Fruit fly (Drosophila melanogaster) whole organism, embryonic: ENCODE results near the gene CG13250.

ENCODE experiments used
- Blimp-1 ChIP-seq: fragments of 200-800 bp; sonication (Bioruptor generic); optimal IDR thresholded peaks from 3 replicates; lab custom pipeline; 2018; ENCODE audit warnings: missing biosample characterization, missing genetic modification characterization, mild to moderate bottlenecking, moderate library complexity, missing genetic modification reagents
- C15 ChIP-seq: fragments of 200-800 bp; sonication (Bioruptor generic); IDR thresholded peaks from 3 replicates; pipeline ENCODE4 v1.3.6; 2022; ENCODE audit warnings: missing biosample characterization, missing genetic modification characterization
- CG10267 ChIP-seq: fragments of 200-800 bp; sonication (Bioruptor generic); optimal IDR thresholded peaks from 2 replicates; lab custom pipeline; 2018; ENCODE audit warnings: missing biosample characterization, mild to moderate bottlenecking, missing genetic modification characterization, moderate library complexity
- CG10274 ChIP-seq: fragments of 200-800 bp; sonication (Bioruptor generic); optimal IDR thresholded peaks from 3 replicates; lab custom pipeline; 2017; ENCODE audit warnings: missing biosample characterization, mild to moderate bottlenecking, missing genetic modification characterization
- CG1233 ChIP-seq: fragments of 200-800 bp; sonication (Bioruptor generic); optimal IDR thresholded peaks from 4 replicates; lab custom pipeline; 2018; ENCODE audit warnings: missing biosample characterization, mild to moderate bottlenecking, missing genetic modification characterization
- CG12769 ChIP-seq: fragments of 200-800 bp; sonication (Bioruptor generic); optimal IDR thresholded peaks from 2 replicates; lab custom pipeline; 2019; ENCODE audit warnings: missing biosample characterization, mild to moderate bottlenecking, missing genetic modification characterization, moderate library complexity
- CG1792 ChIP-seq: fragments of 200-800 bp; sonication (Bioruptor generic); optimal IDR thresholded peaks from 2 replicates; lab custom pipeline; 2016; ENCODE audit warnings: missing biosample characterization, missing genetic modification characterization
- CG1832 ChIP-seq: fragments of 200-800 bp; sonication (Bioruptor generic); optimal IDR thresholded peaks from 2 replicates; lab custom pipeline; 2017; ENCODE audit warnings: missing biosample characterization, mild to moderate bottlenecking, missing genetic modification characterization, inconsistent platforms
- CG32767 ChIP-seq: fragments of 200-800 bp; sonication (Bioruptor generic); IDR thresholded peaks from 2 replicates; pipeline ENCODE4 v1.3.6; 2022; ENCODE audit warnings: missing biosample characterization, missing genetic modification characterization
- CG32772 ChIP-seq: fragments of 200-800 bp; sonication (Bioruptor generic); IDR thresholded peaks from 2 replicates; pipeline ENCODE4 v1.3.6; 2022; ENCODE audit warnings: missing biosample characterization, missing genetic modification characterization
- CG3281 ChIP-seq: fragments of 200-800 bp; sonication (Bioruptor generic); optimal IDR thresholded peaks from 3 replicates; lab custom pipeline; 2017; ENCODE audit warnings: missing biosample characterization, mild to moderate bottlenecking, missing genetic modification characterization
- CG34422 ChIP-seq: fragments of 200-800 bp; sonication (Bioruptor generic); IDR thresholded peaks from 3 replicates; pipeline ENCODE4 v1.3.6; 2022; ENCODE audit warnings: missing biosample characterization, missing genetic modification characterization
- CG42726 ChIP-seq: fragments of 200-800 bp; sonication (Bioruptor generic); IDR thresholded peaks from 2 replicates; pipeline ENCODE4 v1.3.6; 2022; ENCODE audit warnings: missing biosample characterization, missing genetic modification characterization; ENCODE audit not compliant: partially characterized antibody
- CG4424 ChIP-seq: fragments of 200-800 bp; sonication (Bioruptor generic); optimal IDR thresholded peaks from 3 replicates; lab custom pipeline; 2016; ENCODE audit warnings: missing biosample characterization, missing genetic modification characterization
- CG4617 ChIP-seq: fragments of 200-800 bp; sonication (Bioruptor generic); optimal IDR thresholded peaks from 3 replicates; lab custom pipeline; 2016; ENCODE audit warnings: missing biosample characterization, missing genetic modification characterization, borderline replicate concordance
- CG7357 ChIP-seq: fragments of 200-800 bp; sonication (Bioruptor generic); IDR thresholded peaks from 3 replicates; pipeline ENCODE4 v1.3.6; 2022; ENCODE audit warnings: missing biosample characterization, missing genetic modification characterization
- CG7556 ChIP-seq: fragments of 200-800 bp; sonication (Bioruptor generic); optimal IDR thresholded peaks from 2 replicates; lab custom pipeline; 2017; ENCODE audit warnings: missing biosample characterization, mild to moderate bottlenecking, missing genetic modification characterization
- CG8089 ChIP-seq: fragments of 200-800 bp; sonication (Bioruptor generic); optimal IDR thresholded peaks from 3 replicates; lab custom pipeline; 2016; ENCODE audit warnings: missing biosample characterization, missing genetic modification characterization
- CG8388 ChIP-seq: fragments of 200-800 bp; sonication (Bioruptor generic); optimal IDR thresholded peaks from 2 replicates; lab custom pipeline; 2019; ENCODE audit warnings: missing biosample characterization, mild to moderate bottlenecking, missing genetic modification characterization, moderate library complexity
- CG9727 ChIP-seq: fragments of 200-800 bp; sonication (Bioruptor generic); optimal IDR thresholded peaks from 3 replicates; lab custom pipeline; 2017; ENCODE audit warnings: missing biosample characterization, mild to moderate bottlenecking, missing genetic modification characterization
- Camta ChIP-seq: fragments of 200-800 bp; sonication (Bioruptor generic); optimal IDR thresholded peaks from 2 replicates; lab custom pipeline; 2016; ENCODE audit warnings: missing biosample characterization, missing genetic modification characterization
- CkIIα-i1 ChIP-seq: fragments of 200-800 bp; sonication (Bioruptor generic); IDR thresholded peaks from 2 replicates; pipeline ENCODE4 v1.3.6; 2022; ENCODE audit warnings: missing biosample characterization, missing genetic modification characterization
- D ChIP-seq, 2 experiments: fragments of 200-800 bp in 1 of 2; fragments of >200 bp in 1 of 2; sonication (Bioruptor generic) in 1 of 2; optimal IDR thresholded peaks; 2 replicates in 1 of 2; 3 replicates in 1 of 2; lab custom pipeline; 2017; ENCODE audit warnings: mild to moderate bottlenecking in 1 of 2, missing biosample characterization in 1 of 2, missing genetic modification characterization in 1 of 2, missing genetic modification reagents in 1 of 2
- Deaf1 ChIP-seq: fragments of 200-800 bp; optimal IDR thresholded peaks from 3 replicates; lab custom pipeline; 2019; ENCODE audit warnings: missing biosample characterization, mild to moderate bottlenecking, missing genetic modification characterization, moderate library complexity
- Dfd ChIP-seq, 2 experiments: fragments of >200 bp; optimal IDR thresholded peaks; 2 replicates each; lab custom pipeline; 2017; ENCODE audit warnings: missing biosample characterization in 2 of 2, missing genetic modification characterization in 2 of 2
- Dp ChIP-seq: fragments of 200-800 bp; sonication (Bioruptor generic); optimal IDR thresholded peaks from 2 replicates; lab custom pipeline; 2018; ENCODE audit warnings: missing biosample characterization, mild to moderate bottlenecking, missing genetic modification characterization, moderate library complexity
- GATAe ChIP-seq: fragments of 200-800 bp; sonication (Bioruptor generic); conservative IDR thresholded peaks from 2 replicates; pipeline ENCODE4 v1.3.6; 2022; ENCODE audit warnings: missing biosample characterization, missing genetic modification characterization
- Gsc ChIP-seq: fragments of 200-800 bp; sonication (Bioruptor generic); IDR thresholded peaks from 2 replicates; pipeline ENCODE4 v1.3.6; 2022; ENCODE audit warnings: missing biosample characterization, missing genetic modification characterization
- HHEX ChIP-seq: fragments of 200-800 bp; sonication (Bioruptor generic); optimal IDR thresholded peaks from 3 replicates; lab custom pipeline; 2017; ENCODE audit warnings: missing biosample characterization, mild to moderate bottlenecking, missing genetic modification characterization, missing genetic modification reagents
- Hand ChIP-seq: fragments of 200-800 bp; sonication (Bioruptor generic); optimal IDR thresholded peaks from 2 replicates; lab custom pipeline; 2017; ENCODE audit warnings: mild to moderate bottlenecking, missing biosample characterization, missing genetic modification reagents, missing genetic modification characterization
- HmgZ ChIP-seq: fragments of 200-800 bp; sonication (Bioruptor generic); optimal IDR thresholded peaks from 2 replicates; lab custom pipeline; 2018; ENCODE audit warnings: missing biosample characterization, mild to moderate bottlenecking, missing genetic modification characterization
- Lim3 ChIP-seq: fragments of 200-800 bp; sonication (Bioruptor generic); IDR thresholded peaks from 2 replicates; pipeline ENCODE4 v1.3.6; 2022; ENCODE audit warnings: missing biosample characterization, missing genetic modification characterization
- Rfx ChIP-seq: fragments of 200-800 bp; sonication (Bioruptor generic); IDR thresholded peaks from 2 replicates; pipeline ENCODE4 v1.3.6; 2022; ENCODE audit warnings: missing biosample characterization, missing genetic modification characterization
- crol ChIP-seq: fragments of 200-800 bp; sonication (Bioruptor generic); IDR thresholded peaks from 2 replicates; pipeline ENCODE4 v1.3.6; 2022; ENCODE audit warnings: missing biosample characterization, missing genetic modification characterization
- dan ChIP-seq: fragments of 200-800 bp; sonication (Bioruptor generic); IDR thresholded peaks from 2 replicates; pipeline ENCODE4 v1.3.6; 2022; ENCODE audit warnings: missing biosample characterization, missing genetic modification characterization
- en ChIP-seq: fragments of 200-800 bp; sonication (Bioruptor generic); optimal IDR thresholded peaks from 2 replicates; lab custom pipeline; 2016; ENCODE audit warnings: missing biosample characterization, missing genetic modification characterization
- eve ChIP-seq, 2 experiments: fragments of >200 bp; optimal IDR thresholded peaks; 2 replicates each; lab custom pipeline; 2017; ENCODE audit warnings: missing biosample characterization in 2 of 2, missing genetic modification characterization in 2 of 2
- exex ChIP-seq: fragments of 200-800 bp; sonication (Bioruptor generic); optimal IDR thresholded peaks from 4 replicates; lab custom pipeline; 2018; ENCODE audit warnings: missing biosample characterization, mild to moderate bottlenecking, missing genetic modification characterization, moderate library complexity
- fu2 ChIP-seq: fragments of 200-800 bp; sonication (Bioruptor generic); optimal IDR thresholded peaks from 2 replicates; lab custom pipeline; 2016; ENCODE audit warnings: missing biosample characterization, missing genetic modification characterization
- gfzf ChIP-seq: fragments of 200-800 bp; sonication (Bioruptor generic); optimal IDR thresholded peaks from 2 replicates; lab custom pipeline; 2016; ENCODE audit warnings: missing biosample characterization, mild to moderate bottlenecking, missing genetic modification characterization, moderate library complexity
- gro ChIP-seq: fragments of 200-800 bp; sonication (Bioruptor generic); optimal IDR thresholded peaks from 2 replicates; lab custom pipeline; 2016; ENCODE audit warnings: missing biosample characterization, missing genetic modification characterization
- her ChIP-seq: fragments of 200-800 bp; sonication (Bioruptor generic); optimal IDR thresholded peaks from 2 replicates; lab custom pipeline; 2016; ENCODE audit warnings: missing biosample characterization, missing genetic modification characterization
- scrt ChIP-seq: fragments of 200-800 bp; sonication (Bioruptor generic); optimal IDR thresholded peaks from 2 replicates; lab custom pipeline; 2018; ENCODE audit warnings: missing biosample characterization, mild to moderate bottlenecking, missing genetic modification characterization, moderate library complexity
- slou ChIP-seq: fragments of 200-800 bp; sonication (Bioruptor generic); optimal IDR thresholded peaks from 3 replicates; lab custom pipeline; 2016; ENCODE audit warnings: missing biosample characterization, missing genetic modification characterization
- sob ChIP-seq: fragments of 200-800 bp; sonication (Bioruptor generic); IDR thresholded peaks from 2 replicates; pipeline ENCODE4 v1.3.6; 2022; ENCODE audit warnings: missing biosample characterization, missing genetic modification characterization
- sqz ChIP-seq: fragments of 200-800 bp; sonication (Bioruptor generic); optimal IDR thresholded peaks from 3 replicates; lab custom pipeline; 2018; ENCODE audit warnings: missing biosample characterization, mild to moderate bottlenecking, missing genetic modification characterization
- tin ChIP-seq: fragments of 200-800 bp; sonication (Bioruptor generic); optimal IDR thresholded peaks from 3 replicates; lab custom pipeline; 2016; ENCODE audit warnings: missing biosample characterization, missing genetic modification characterization
- tup ChIP-seq: fragments of 200-800 bp; sonication (Bioruptor generic); optimal IDR thresholded peaks from 2 replicates; lab custom pipeline; 2016; ENCODE audit warnings: missing biosample characterization, mild to moderate bottlenecking, missing genetic modification characterization, moderate library complexity
- vvl ChIP-seq: fragments of 200-800 bp; sonication (Bioruptor generic); IDR thresholded peaks from 2 replicates; pipeline ENCODE4 v1.3.6; 2022; ENCODE audit warnings: missing biosample characterization, missing genetic modification characterization
- zf30C ChIP-seq: fragments of 200-800 bp; sonication (Bioruptor generic); optimal IDR thresholded peaks from 3 replicates; lab custom pipeline; 2018; ENCODE audit warnings: missing biosample characterization, mild to moderate bottlenecking, missing genetic modification characterization
- zfh1 ChIP-seq: fragments of 200-800 bp; sonication (Bioruptor generic); IDR thresholded peaks from 3 replicates; pipeline ENCODE4 v1.3.6; 2022; ENCODE audit warnings: missing biosample characterization, missing genetic modification characterization

The CG13250 gene

dm6 chr3L:20520687-20521169 is 12.8 kb upstream of the CG13250 start, which contains the start of the genes mTerf3 and CG5104 (continued):
- no peak for TF ChIP-seq GATAe (GFP tag; lab: Robert Waterston, UW)
- no peak for TF ChIP-seq her (GFP tag; lab: Kevin White, UChicago)
- no peak for TF ChIP-seq CG8089 (GFP tag; lab: Kevin White, UChicago)
- peak; percentile 42 for TF ChIP-seq CG10267
- TF ChIP-seq exex (tag; lab: Kevin White, UChicago) = no peak
- TF ChIP-seq gro (GFP tag; lab: Kevin White, UChicago) = no peak
- TF ChIP-seq CG7556 = no peak
- no peak for TF ChIP-seq Gsc (GFP tag; lab: Robert Waterston, UW)
- TF ChIP-seq gfzf = peak; percentile 62
- no peak for TF ChIP-seq CG7357 (GFP tag; lab: Robert Waterston, UW)
- TF ChIP-seq CG4424 = peak; percentile 3
- no peak for TF ChIP-seq Dfd (GFP tag; optimal IDR thresholded peaks at IDR 0.05; lab: Kevin White, UChicago)
- no peak for TF ChIP-seq zf30C (GFP tag; lab: Kevin White, UChicago)
- no peak for TF ChIP-seq D (optimal IDR thresholded peaks at IDR 0.05; lab: Kevin White, UChicago)
- no peak for TF ChIP-seq D (GFP tag; optimal IDR thresholded peaks at IDR 0.05; lab: Kevin White, UChicago)
- no peak for TF ChIP-seq CG3281 (GFP tag; lab: Kevin White, UChicago)
- peak; percentile 30; the same call in 1 of the 3 replicates for TF ChIP-seq zfh1 (GFP tag; lab: Robert Waterston, UW)
- no peak for TF ChIP-seq CG9727 (GFP tag; lab: Kevin White, UChicago)
- TF ChIP-seq CG1792 (GFP tag; lab: Kevin White, UChicago) = no peak
- no peak for TF ChIP-seq CG32767 (GFP tag; lab: Robert Waterston, UW)
- TF ChIP-seq HHEX (GFP tag; lab: Kevin White, UChicago) = no peak
- TF ChIP-seq CG4617 (GFP tag; lab: Kevin White, UChicago) = peak; percentile 47
- TF ChIP-seq Camta = no peak
- no peak for TF ChIP-seq en
- TF ChIP-seq sqz (GFP tag; lab: Kevin White, UChicago) = no peak
- TF ChIP-seq Dp = peak; percentile 34
- no peak for TF ChIP-seq tup (GFP tag; lab: Kevin White, UChicago)
- TF ChIP-seq scrt = no peak
- TF ChIP-seq Lim3 = no peak
- TF ChIP-seq tin (GFP tag; lab: Kevin White, UChicago) = peak; percentile 22
- TF ChIP-seq C15 (GFP tag; lab: Robert Waterston, UW) = no peak
- TF ChIP-seq CG34422 (GFP tag; lab: Robert Waterston, UW) = no peak
- TF ChIP-seq HmgZ (tag; lab: Kevin White, UChicago) = peak; percentile 47
- no peak for TF ChIP-seq dan (GFP tag; lab: Robert Waterston, UW)
- TF ChIP-seq Hand (GFP tag; lab: Kevin White, UChicago) = no peak
- no peak for TF ChIP-seq CG12769 (tag; lab: Kevin White, UChicago)
- no peak for TF ChIP-seq CkIIα-i1 (GFP tag; lab: Robert Waterston, UW)
- no peak for TF ChIP-seq CG1832 (GFP tag; lab: Kevin White, UChicago)
- TF ChIP-seq CG8388 = no peak
- TF ChIP-seq slou = no peak
- TF ChIP-seq sob (GFP tag; lab: Robert Waterston, UW) = no peak
- no peak for TF ChIP-seq eve (GFP tag; optimal IDR thresholded peaks at IDR 0.05; lab: Kevin White, UChicago)
- TF ChIP-seq CG42726 (GFP tag; lab: Robert Waterston, UW) = no peak; the same call in 1 of the 2 replicates
- no peak for TF ChIP-seq CG1233 (GFP tag; lab: Kevin White, UChicago)
- TF ChIP-seq Deaf1 (tag; lab: Kevin White, UChicago) = no peak
- TF ChIP-seq crol (GFP tag; lab: Robert Waterston, UW) = no peak
- TF ChIP-seq fu2 (GFP tag; lab: Kevin White, UChicago) = no peak
- TF ChIP-seq CG32772 (GFP tag; lab: Robert Waterston, UW) = no peak
- TF ChIP-seq vvl (GFP tag; lab: Robert Waterston, UW) = no peak
- no peak for TF ChIP-seq CG10274 (GFP tag; lab: Kevin White, UChicago)
- 0 out of 2 replicates have a peak, but pooled peaks have one; percentile 8 for TF ChIP-seq Rfx (GFP tag; lab: Robert Waterston, UW)
- TF ChIP-seq Blimp-1 (GFP tag; lab: Kevin White, UChicago) = no peak
